Fruit fly (Drosophila melanogaster) whole organism, adult: ENCODE results near the gene CG4455.
A peak's percentile ranks its signal among the peaks of the same experiment; 100 is the strongest.

Source experiments
- CG11617 ChIP-seq: fragments of 200-800 bp; sonication (Bioruptor generic); optimal IDR thresholded peaks from 2 replicates; lab custom pipeline; 2017; ENCODE audit warnings: mild to moderate bottlenecking, missing biosample characterization, missing genetic modification reagents, missing genetic modification characterization
- CG12768 ChIP-seq: fragments of 200-800 bp; sonication (Bioruptor generic); optimal IDR thresholded peaks from 2 replicates; lab custom pipeline; 2017; ENCODE audit warnings: missing biosample characterization, missing genetic modification characterization, mild to moderate bottlenecking, moderate library complexity, missing genetic modification reagents
- CG14711 ChIP-seq: fragments of 200-800 bp; sonication (Bioruptor generic); optimal IDR thresholded peaks from 2 replicates; lab custom pipeline; 2018; ENCODE audit warnings: missing biosample characterization, mild to moderate bottlenecking, missing genetic modification characterization, moderate library complexity
- CG1620 ChIP-seq: fragments of 200-800 bp; sonication (Bioruptor generic); optimal IDR thresholded peaks from 2 replicates; lab custom pipeline; 2016; ENCODE audit warnings: missing biosample characterization, missing genetic modification characterization
- CG33017 ChIP-seq: fragments of 200-800 bp; sonication (Bioruptor generic); optimal IDR thresholded peaks from 2 replicates; lab custom pipeline; 2018; ENCODE audit warnings: missing biosample characterization, mild to moderate bottlenecking, missing genetic modification characterization, moderate library complexity
- CG5204 ChIP-seq: fragments of 200-800 bp; sonication (Bioruptor generic); optimal IDR thresholded peaks from 2 replicates; lab custom pipeline; 2016; ENCODE audit warnings: missing biosample characterization, missing genetic modification characterization
- CG7045 ChIP-seq: fragments of 200-800 bp; sonication (Bioruptor generic); optimal IDR thresholded peaks from 2 replicates; lab custom pipeline; 2017; ENCODE audit warnings: missing biosample characterization, mild to moderate bottlenecking, missing genetic modification characterization
- CG7101 ChIP-seq: fragments of 200-800 bp; sonication (Bioruptor generic); optimal IDR thresholded peaks from 2 replicates; lab custom pipeline; 2018; ENCODE audit warnings: missing biosample characterization, mild to moderate bottlenecking, missing genetic modification characterization, moderate library complexity
- Clk ChIP-seq: fragments of 200-800 bp; sonication (Bioruptor generic); optimal IDR thresholded peaks from 2 replicates; lab custom pipeline; 2017; ENCODE audit warnings: missing biosample characterization, missing genetic modification characterization
- Crg-1 ChIP-seq: fragments of 200-800 bp; sonication (Bioruptor generic); optimal IDR thresholded peaks from 2 replicates; lab custom pipeline; 2016; ENCODE audit warnings: missing biosample characterization, missing genetic modification characterization
- Hr96 ChIP-seq: fragments of 200-800 bp; sonication (Bioruptor generic); optimal IDR thresholded peaks from 2 replicates; lab custom pipeline; 2016; ENCODE audit warnings: missing biosample characterization, missing genetic modification characterization
- Mnt ChIP-seq: fragments of 200-800 bp; sonication (Bioruptor generic); optimal IDR thresholded peaks from 2 replicates; lab custom pipeline; 2016; ENCODE audit warnings: missing biosample characterization, mild to moderate bottlenecking, missing genetic modification characterization
- bab1 ChIP-seq: fragments of 200-800 bp; sonication (Bioruptor generic); optimal IDR thresholded peaks from 3 replicates; lab custom pipeline; 2019; ENCODE audit warnings: missing biosample characterization, mild to moderate bottlenecking, missing genetic modification characterization, moderate library complexity
- cic ChIP-seq: fragments of 200-800 bp; sonication (Bioruptor generic); optimal IDR thresholded peaks from 2 replicates; lab custom pipeline; 2017; ENCODE audit warnings: missing biosample characterization, mild to moderate bottlenecking, missing genetic modification characterization, moderate library complexity
- cnc ChIP-seq, 2 experiments: fragments of >200 bp; optimal IDR thresholded peaks; 2 replicates each; lab custom pipeline; 2017
- kay ChIP-seq: fragments of 200-800 bp; sonication (Bioruptor generic); peaks from one replicate; lab custom pipeline; 2016; ENCODE audit warnings: missing biosample characterization, missing genetic modification characterization, borderline replicate concordance
- ovo ChIP-seq: fragments of 200-800 bp; sonication (Bioruptor generic); optimal IDR thresholded peaks from 2 replicates; lab custom pipeline; 2016; ENCODE audit warnings: missing biosample characterization, missing genetic modification characterization
- pad ChIP-seq: fragments of 200-800 bp; sonication (Bioruptor generic); optimal IDR thresholded peaks from 3 replicates; lab custom pipeline; 2017; ENCODE audit warnings: missing biosample characterization, missing genetic modification characterization, mild to moderate bottlenecking, moderate library complexity, missing genetic modification reagents
- tj ChIP-seq: fragments of 200-800 bp; sonication (Bioruptor generic); optimal IDR thresholded peaks from 3 replicates; lab custom pipeline; 2017; ENCODE audit warnings: missing biosample characterization, mild to moderate bottlenecking, missing genetic modification characterization, moderate library complexity
- toe ChIP-seq: fragments of 200-800 bp; sonication (Bioruptor generic); optimal IDR thresholded peaks from 2 replicates; lab custom pipeline; 2016; ENCODE audit warnings: missing biosample characterization, missing genetic modification characterization

Gene CG4455

DNA sequence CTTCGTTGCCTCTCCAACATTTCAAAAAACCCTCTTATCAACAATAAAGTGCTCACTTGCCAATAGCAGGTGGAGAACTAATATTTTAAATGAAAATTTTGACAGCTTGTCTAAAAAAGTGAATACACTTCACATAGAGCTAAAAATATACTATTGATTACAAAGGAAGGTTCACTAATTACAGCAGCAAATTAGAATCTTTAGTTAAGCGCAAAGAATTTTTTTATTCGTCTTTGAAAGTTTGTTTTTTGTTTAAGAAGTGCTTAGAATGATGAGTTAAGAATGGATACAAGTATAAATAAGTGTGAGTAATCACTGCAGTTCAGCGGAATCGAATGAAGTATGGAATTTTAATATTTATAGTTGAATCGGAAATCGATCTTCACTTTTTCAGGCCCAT, 10.5 kb upstream of the CG4455 start, which contains the start of gene CG44405:
Gene CG44405 (minus strand): TSS at position 101 of the 400 bp plus-strand sequence.
- TF ChIP-seq toe (GFP tag; lab: Kevin White, UChicago) (no peak), CG14711 (tag; lab: Kevin White, UChicago) (no peak), CG7045 (GFP tag; lab: Kevin White, UChicago) (no peak), Hr96 (GFP tag; lab: Kevin White, UChicago) (no peak), Mnt (GFP tag; lab: Kevin White, UChicago) (no peak), CG7101 (tag; lab: Kevin White, UChicago) (no peak), CG5204 (GFP tag; lab: Kevin White, UChicago) (no peak), cnc (optimal IDR thresholded peaks at IDR 0.05; lab: Kevin White, UChicago) (no peak), kay (GFP tag; lab: Kevin White, UChicago) (no peak), pad (no peak), cic (GFP tag; lab: Kevin White, UChicago) (no peak), CG33017 (tag; lab: Kevin White, UChicago) (no peak), Crg-1 (GFP tag; lab: Kevin White, UChicago) (no peak), CG1620 (GFP tag; lab: Kevin White, UChicago) (no peak)

DNA sequence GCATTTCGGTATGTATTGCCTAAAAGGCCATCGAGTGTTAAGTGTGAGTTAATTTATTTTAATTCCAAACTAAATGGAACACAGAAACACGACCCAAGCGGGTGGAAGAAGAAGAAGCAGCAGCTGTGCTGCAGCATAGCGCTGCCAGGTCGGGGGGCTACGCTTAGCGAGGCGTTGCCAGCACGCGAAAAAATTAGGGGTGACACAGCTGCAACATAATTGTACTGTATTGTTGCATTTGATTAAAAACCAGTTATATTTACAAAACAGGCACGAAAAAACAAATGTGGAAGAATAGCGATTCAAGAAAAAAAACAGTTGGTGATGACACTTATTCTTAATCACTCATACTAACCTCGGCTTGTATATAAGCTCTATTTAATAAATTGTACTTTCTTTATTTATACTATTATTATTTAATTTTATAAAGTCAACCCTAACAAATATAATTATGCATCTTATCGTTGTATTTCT, 2.5 kb upstream of the CG4455 start:
- TF ChIP-seq Crg-1 (GFP tag; lab: Kevin White, UChicago) (peak; percentile 42), CG1620 (GFP tag; lab: Kevin White, UChicago) (peak; percentile 75), ovo (GFP tag; lab: Kevin White, UChicago) (peak; percentile 79), CG5204 (GFP tag; lab: Kevin White, UChicago) (peak; percentile 19), Hr96 (GFP tag; lab: Kevin White, UChicago) (peak; percentile 45), CG33017 (tag; lab: Kevin White, UChicago) (peak; percentile 67), CG14711 (tag; lab: Kevin White, UChicago) (peak; percentile 38), bab1 (GFP tag; lab: Kevin White, UChicago) (peak; percentile 67), CG7045 (GFP tag; lab: Kevin White, UChicago) (peak; percentile 50), cic (GFP tag; lab: Kevin White, UChicago) (no peak), cnc (optimal IDR thresholded peaks at IDR 0.05; lab: Kevin White, UChicago) (no peak), kay (GFP tag; lab: Kevin White, UChicago) (no peak), CG11617 (GFP tag; lab: Kevin White, UChicago) (peak; percentile 68), Mnt (GFP tag; lab: Kevin White, UChicago) (no peak), toe (GFP tag; lab: Kevin White, UChicago) (peak; percentile 70), CG12768 (GFP tag; lab: Kevin White, UChicago) (peak; percentile 57), tj (no peak), Clk (no peak), CG7101 (tag; lab: Kevin White, UChicago) (peak; percentile 71), pad (peak; percentile 53)

DNA sequence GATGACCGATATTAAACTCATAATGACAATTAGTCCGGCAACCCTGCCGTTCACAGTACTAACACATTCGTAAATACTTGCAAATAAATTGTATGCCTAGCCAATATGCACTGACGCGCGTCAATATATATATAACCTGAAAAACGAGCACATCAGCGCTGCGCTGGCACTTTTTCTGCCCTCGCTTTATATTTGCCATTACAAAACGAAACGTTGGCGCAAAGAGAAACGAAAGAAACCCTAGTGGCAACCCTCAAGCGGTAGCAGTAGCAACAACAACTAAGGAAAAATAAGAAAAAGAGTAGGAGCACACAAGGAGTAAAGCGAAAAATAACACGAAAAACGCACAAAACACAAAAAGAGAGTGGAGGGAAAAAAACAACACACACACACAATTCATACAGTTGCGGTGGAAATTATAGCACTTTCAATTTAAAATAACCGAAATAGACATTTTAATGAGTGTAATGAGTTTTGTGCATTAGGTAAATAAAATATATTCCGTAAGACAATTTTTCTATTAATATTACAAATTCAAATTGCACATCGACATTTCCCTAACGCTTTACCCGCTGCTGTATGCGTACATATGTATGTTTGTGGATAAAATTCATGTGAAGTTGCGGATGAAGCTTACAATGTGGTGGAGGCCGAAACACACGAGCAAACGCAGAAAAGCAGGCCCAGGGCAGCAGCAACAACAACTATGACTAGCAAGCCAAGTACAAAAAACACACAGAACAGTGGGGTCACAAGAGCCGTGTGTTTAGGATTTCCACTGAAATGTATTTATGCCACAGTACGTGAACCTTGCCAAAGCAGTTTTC, 1.8 kb upstream of the CG4455 start:
- TF ChIP-seq CG1620 (GFP tag; lab: Kevin White, UChicago): peak; percentile 90
- peak; percentile 82 for TF ChIP-seq ovo (GFP tag; lab: Kevin White, UChicago)
- TF ChIP-seq bab1 (GFP tag; lab: Kevin White, UChicago): peak; percentile 99
- TF ChIP-seq tj: peak; percentile 98
- TF ChIP-seq cnc (optimal IDR thresholded peaks at IDR 0.05; lab: Kevin White, UChicago): no peak
- peak; percentile 97 for TF ChIP-seq CG33017 (tag; lab: Kevin White, UChicago)
- TF ChIP-seq CG11617 (GFP tag; lab: Kevin White, UChicago): peak; percentile 95
- peak; percentile 78 for TF ChIP-seq kay (GFP tag; lab: Kevin White, UChicago)
- peak; percentile 93 for TF ChIP-seq CG14711 (tag; lab: Kevin White, UChicago)
- TF ChIP-seq pad: peak; percentile 88
- TF ChIP-seq CG7045 (GFP tag; lab: Kevin White, UChicago): peak; percentile 96
- peak; percentile 94 for TF ChIP-seq CG5204 (GFP tag; lab: Kevin White, UChicago)
- peak; percentile 86 for TF ChIP-seq toe (GFP tag; lab: Kevin White, UChicago)
- peak; percentile 97 for TF ChIP-seq CG7101 (tag; lab: Kevin White, UChicago)
- peak; percentile 85 for TF ChIP-seq Mnt (GFP tag; lab: Kevin White, UChicago)
- TF ChIP-seq Hr96 (GFP tag; lab: Kevin White, UChicago): peak; percentile 91
- TF ChIP-seq Clk: peak; percentile 91
- peak; percentile 72 for TF ChIP-seq cic (GFP tag; lab: Kevin White, UChicago)
- peak; percentile 93 for TF ChIP-seq Crg-1 (GFP tag; lab: Kevin White, UChicago)
- peak; percentile 96 for TF ChIP-seq CG12768 (GFP tag; lab: Kevin White, UChicago)

DNA sequence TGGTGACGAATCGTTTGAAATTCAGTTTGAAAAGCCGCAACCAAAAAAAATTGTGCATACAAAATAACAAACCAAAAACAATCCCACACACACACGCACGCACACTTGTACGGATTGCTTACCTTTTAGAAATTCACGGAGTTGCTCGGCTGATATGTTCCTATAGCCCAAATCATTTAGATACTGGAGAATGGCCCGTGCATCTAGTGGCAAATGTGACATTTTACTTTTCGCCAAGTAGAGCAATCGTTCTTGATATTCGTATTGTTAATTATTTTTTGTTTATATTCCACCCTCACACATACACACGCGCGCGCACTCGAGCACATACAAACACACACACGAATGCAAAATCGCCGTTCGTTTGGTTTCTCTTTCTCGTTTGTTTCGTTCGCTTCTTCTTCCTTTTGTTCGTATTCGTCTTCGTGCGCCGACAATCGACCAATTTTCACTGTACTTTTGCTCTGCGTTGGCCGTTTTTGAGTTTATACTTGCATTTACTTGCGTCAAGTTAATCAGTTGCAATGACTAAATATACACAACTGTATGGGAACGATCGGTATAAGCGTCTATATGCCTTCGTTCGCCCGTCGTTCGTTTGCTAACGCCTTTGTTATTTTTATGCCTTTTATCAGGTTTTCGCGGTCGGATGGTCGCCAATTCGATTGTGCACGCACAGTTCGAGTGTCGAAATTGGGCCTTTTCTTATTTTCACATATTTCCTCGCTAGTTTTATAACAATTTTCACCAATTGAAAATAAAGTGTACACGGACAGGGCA, 739 bp upstream of the CG4455 start:
- peak; percentile 28 for TF ChIP-seq cic (GFP tag; lab: Kevin White, UChicago)
- TF ChIP-seq Crg-1 (GFP tag; lab: Kevin White, UChicago): no peak

DNA sequence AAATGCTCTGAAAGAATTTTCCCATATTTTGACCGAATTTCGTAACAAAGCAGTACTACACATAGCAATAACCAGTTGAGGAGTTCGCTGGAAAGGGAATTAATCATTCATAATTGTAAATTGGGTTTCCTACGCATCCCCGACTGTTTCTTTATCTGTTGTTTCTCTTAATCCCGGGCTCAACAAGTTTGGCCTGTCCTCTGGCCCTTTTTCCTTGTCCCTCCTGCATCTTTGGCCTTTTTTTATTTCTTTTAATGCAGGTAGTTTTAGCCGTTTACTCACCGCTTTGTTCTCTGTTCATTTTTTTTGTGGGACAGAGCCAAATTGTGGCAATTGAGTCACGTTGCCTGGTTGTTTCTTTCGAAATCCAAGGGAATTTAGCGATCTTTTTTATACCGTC, 1.0 kb downstream of the CG4455 start:
- TF ChIP-seq cnc (optimal IDR thresholded peaks at IDR 0.05; lab: Kevin White, UChicago) (no peak), CG7045 (GFP tag; lab: Kevin White, UChicago) (no peak), Mnt (GFP tag; lab: Kevin White, UChicago) (no peak), Hr96 (GFP tag; lab: Kevin White, UChicago) (no peak), tj (no peak), kay (GFP tag; lab: Kevin White, UChicago) (no peak), CG7101 (tag; lab: Kevin White, UChicago) (no peak), CG14711 (tag; lab: Kevin White, UChicago) (no peak), cic (GFP tag; lab: Kevin White, UChicago) (no peak), ovo (GFP tag; lab: Kevin White, UChicago) (no peak), pad (no peak), Crg-1 (GFP tag; lab: Kevin White, UChicago) (no peak), CG5204 (GFP tag; lab: Kevin White, UChicago) (no peak), CG1620 (GFP tag; lab: Kevin White, UChicago) (no peak), CG11617 (GFP tag; lab: Kevin White, UChicago) (no peak), CG33017 (tag; lab: Kevin White, UChicago) (no peak), toe (GFP tag; lab: Kevin White, UChicago) (no peak), Clk (no peak), CG12768 (GFP tag; lab: Kevin White, UChicago) (no peak), bab1 (GFP tag; lab: Kevin White, UChicago) (no peak)
